Worm (Caenorhabditis elegans): ENCODE measurements around the gene str-74.

Gene str-74

DNA sequence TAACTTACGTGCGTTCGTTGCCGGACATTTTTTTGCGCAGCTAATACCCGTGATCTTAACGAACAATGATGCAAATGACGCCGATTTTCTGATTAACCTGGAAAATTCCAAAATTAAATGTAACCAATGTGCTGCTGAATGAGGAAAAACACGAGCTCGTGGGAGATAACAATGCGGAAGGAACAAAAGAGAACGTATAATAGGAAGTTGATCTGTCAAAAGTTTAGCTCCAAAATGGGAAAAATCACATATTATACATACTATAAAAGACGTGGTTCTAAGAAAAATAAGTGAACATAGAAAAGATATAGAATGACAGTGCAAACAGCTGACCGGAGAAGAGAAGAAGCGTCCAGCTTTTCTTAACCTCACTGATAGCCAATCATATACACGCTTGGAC is 11.9 kb upstream of the str-74 start, which contains the start of gene C14H10.2:
Gene C14H10.2 (minus strand): TSS at position 101 of the 400 bp plus-strand sequence.
- TF ChIP-seq D1046.2 (GFP tag; IDR thresholded peaks at IDR 0.05) (no peak), daf-19 (GFP tag; conservative IDR thresholded peaks at IDR 0.05) (no peak), fos-1 (tag; optimal IDR thresholded peaks at IDR 0.05) (no peak), egl-27 (tag; optimal IDR thresholded peaks at IDR 0.05) (no peak), unc-62 (GFP tag; optimal IDR thresholded peaks at IDR 0.05 in 1 of 2) (peak in 1 of 2 experiments; percentile 37), unc-62 (tag; optimal IDR thresholded peaks at IDR 0.05) (no peak)

DNA sequence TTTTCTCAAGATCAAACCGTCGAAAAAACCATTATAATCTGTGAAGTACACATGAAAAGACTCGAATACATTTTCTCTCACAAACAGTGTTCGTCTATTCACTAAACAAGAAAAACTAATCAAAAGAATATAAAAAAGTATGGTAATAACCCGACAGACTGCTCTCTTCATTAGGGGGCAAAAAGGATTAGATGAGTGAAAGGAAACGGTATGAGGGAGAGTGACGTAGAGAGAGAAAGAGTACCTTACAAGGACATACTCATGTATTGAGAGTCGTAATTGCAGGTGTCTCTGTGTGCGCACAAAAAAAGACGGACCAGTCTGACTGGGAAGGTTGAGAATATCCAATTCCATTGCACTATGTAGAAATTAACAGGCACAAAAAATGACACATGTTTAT is 8.8 kb upstream of the str-74 start:
- TF ChIP-seq nhr-10 (tag; optimal IDR thresholded peaks at IDR 0.05) (no peak), egl-27 (tag; optimal IDR thresholded peaks at IDR 0.05) (no peak), zfp-2 (tag; optimal IDR thresholded peaks at IDR 0.05) (no peak)

DNA sequence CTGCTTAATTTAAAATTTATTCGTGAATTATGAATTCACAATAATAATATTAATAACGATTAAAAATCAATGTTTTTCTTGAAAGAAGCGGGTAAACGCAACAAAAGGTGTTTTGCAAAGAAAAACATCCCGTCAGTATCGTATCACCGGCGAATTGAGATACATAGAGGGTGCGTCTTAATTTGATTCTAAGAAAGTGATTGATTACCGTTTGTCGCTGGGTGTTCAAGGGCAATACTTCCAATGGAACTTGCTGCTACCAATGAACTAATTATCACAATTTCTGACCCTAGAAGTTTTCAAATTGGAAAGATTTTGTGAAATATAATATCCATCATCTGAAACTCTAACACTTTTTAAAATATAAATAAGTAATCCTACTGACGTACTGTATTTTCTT is 4.8 kb upstream of the str-74 start:
- TF ChIP-seq unc-62 (GFP tag; optimal IDR thresholded peaks at IDR 0.05 in 1 of 2) = peak in 1 of 2 experiments; percentile 59
- no peak for TF ChIP-seq unc-62 (tag; optimal IDR thresholded peaks at IDR 0.05)
- no peak for TF ChIP-seq rbr-2 (tag; optimal IDR thresholded peaks at IDR 0.05)

DNA sequence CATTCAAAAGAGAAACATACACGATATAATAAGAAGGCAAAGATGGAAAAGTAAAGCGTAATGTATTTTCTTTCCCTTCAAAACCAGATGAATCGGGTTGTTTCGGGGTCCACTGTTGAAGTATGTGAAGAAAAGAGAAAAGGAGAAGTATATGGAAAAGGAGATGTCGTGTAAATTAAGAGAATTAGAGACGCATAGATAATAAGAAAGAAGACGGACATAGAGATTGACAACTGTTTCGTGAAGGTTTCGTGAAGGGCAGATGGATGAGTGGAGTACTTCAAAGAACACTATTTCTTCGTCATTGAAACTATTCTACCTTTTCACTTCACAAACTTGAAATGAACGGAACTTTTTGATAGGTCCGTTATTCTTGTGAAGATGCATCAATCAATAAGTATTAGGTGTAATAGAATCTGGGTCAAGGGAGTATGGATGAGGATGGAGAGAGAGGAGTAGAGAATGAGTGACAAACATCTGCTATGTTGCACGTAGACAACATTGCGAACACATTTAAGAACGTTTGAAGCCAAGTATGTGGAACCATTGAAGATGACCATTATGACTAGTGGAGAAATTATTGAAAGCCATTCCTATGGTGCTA is 2.6 kb downstream of the str-74 start:
- TF ChIP-seq mdl-1 (tag; optimal IDR thresholded peaks at IDR 0.05) (peak in 1 of 2 experiments; percentile 23), fkh-10 (GFP tag; optimal IDR thresholded peaks at IDR 0.05) (no peak), dmd-6 (GFP tag; IDR thresholded peaks at IDR 0.05) (no peak), T20F7.1 (GFP tag; optimal IDR thresholded peaks at IDR 0.05) (no peak), daf-19 (GFP tag; conservative IDR thresholded peaks at IDR 0.05) (no peak), mep-1 (tag; optimal IDR thresholded peaks at IDR 0.05) (peak; percentile 32), F49E8.2 (tag; optimal IDR thresholded peaks at IDR 0.05; ENCODE audit: borderline replicate concordance) (no peak), attf-4 (tag; optimal IDR thresholded peaks at IDR 0.05) (no peak), F44E2.7 (GFP tag; IDR thresholded peaks at IDR 0.05) (no peak), spr-1 (tag; optimal IDR thresholded peaks at IDR 0.05) (no peak), tra-1 (GFP tag; IDR thresholded peaks at IDR 0.05) (no peak), egl-27 (tag; optimal IDR thresholded peaks at IDR 0.05) (no peak), unc-62 (GFP tag; optimal IDR thresholded peaks at IDR 0.05 in 1 of 2) (peak in 1 of 2 experiments; percentile 99), unc-62 (tag; optimal IDR thresholded peaks at IDR 0.05) (no peak), hlh-11 (tag; optimal IDR thresholded peaks at IDR 0.05) (peak; percentile 35), jun-1 (tag; optimal IDR thresholded peaks at IDR 0.05) (no peak), php-3 (GFP tag; IDR thresholded peaks at IDR 0.05) (no peak), unc-130 (GFP tag; optimal IDR thresholded peaks at IDR 0.05) (no peak), lsy-2 (tag; optimal IDR thresholded peaks at IDR 0.05) (peak in 1 of 2 experiments; percentile 17), nhr-28 (tag; optimal IDR thresholded peaks at IDR 0.05) (peak; percentile 38), lin-29 (GFP tag; IDR thresholded peaks at IDR 0.05) (no peak), ZK337.2 (GFP tag; IDR thresholded peaks at IDR 0.05) (no peak), lin-15B (tag; optimal IDR thresholded peaks at IDR 0.05) (no peak), zip-11 (GFP tag; IDR thresholded peaks at IDR 0.05) (no peak), nhr-25 (tag; optimal IDR thresholded peaks at IDR 0.05; ENCODE audit: borderline replicate concordance, insufficient read depth) (peak; percentile 84), dve-1 (tag; optimal IDR thresholded peaks at IDR 0.05; ENCODE audit: insufficient read depth) (no peak), hif-1 (tag; optimal IDR thresholded peaks at IDR 0.05) (peak in 1 of 2 experiments; percentile 84), madf-5 (GFP tag; IDR thresholded peaks at IDR 0.05) (no peak), nhr-42 (GFP tag; IDR thresholded peaks at IDR 0.05) (no peak), madf-9 (GFP tag; conservative IDR thresholded peaks at IDR 0.05) (no peak), nhr-102 (tag; optimal IDR thresholded peaks at IDR 0.05) (no peak), aha-1 (tag) (peak; percentile 64)
